Fruit fly (Drosophila melanogaster): Measurements from ENCODE around the gene NijA.

The NijA gene

dm6 chr3L:10738347-10739108 is 41.9 kb upstream of the NijA start:
- TF ChIP-seq CG13296 (GFP tag; optimal IDR thresholded peaks at IDR 0.05) (peak; percentile 91), E2f2 (GFP tag; IDR thresholded peaks at IDR 0.05) (peak; percentile 52; the same call in 1 of the 2 replicates), klu (GFP tag; IDR thresholded peaks at IDR 0.05) (peak; percentile 76; the same call in 1 of the 2 replicates), CG1647 (GFP tag; optimal IDR thresholded peaks at IDR 0.05) (no peak), nom (GFP tag; optimal IDR thresholded peaks at IDR 0.05) (peak; percentile 50), Nf-YC (tag; optimal IDR thresholded peaks at IDR 0.05) (peak; percentile 79), CG18476 (GFP tag; optimal IDR thresholded peaks at IDR 0.05) (no peak), ken (GFP tag; IDR thresholded peaks at IDR 0.05) (peak; percentile 40; the same call in 2 of the 3 replicates), kni (GFP tag; optimal IDR thresholded peaks at IDR 0.05) (peak; percentile 6), CG9727 (GFP tag; optimal IDR thresholded peaks at IDR 0.05) (peak; percentile 91), trem (tag; optimal IDR thresholded peaks at IDR 0.05) (peak; percentile 74), CG6683 (GFP tag; optimal IDR thresholded peaks at IDR 0.05) (peak; percentile 88), Abd-B (GFP tag; optimal IDR thresholded peaks at IDR 0.05) (peak; percentile 85), Eip74EF (GFP tag; optimal IDR thresholded peaks at IDR 0.05) (peak in 1 of 2 experiments; percentile 70), CG13424 (tag; optimal IDR thresholded peaks at IDR 0.05) (peak; percentile 89), CG31441 (GFP tag; IDR thresholded peaks at IDR 0.05) (peak; percentile 81), mirr (GFP tag; optimal IDR thresholded peaks at IDR 0.05) (peak; percentile 93), CG12769 (tag; optimal IDR thresholded peaks at IDR 0.05) (peak; percentile 68), CG2875 (GFP tag; optimal IDR thresholded peaks at IDR 0.05) (peak; percentile 57), gfzf (GFP tag; optimal IDR thresholded peaks at IDR 0.05) (no peak), Dll (GFP tag; IDR thresholded peaks at IDR 0.05; ENCODE audit: partially characterized antibody) (no peak), bowl (GFP tag; IDR thresholded peaks at IDR 0.05) (no peak), CG3847 (GFP tag; IDR thresholded peaks at IDR 0.05) (peak; percentile 83), lola (GFP tag; optimal IDR thresholded peaks at IDR 0.05) (peak in 1 of 3 experiments; percentile 75), Adf1 (GFP tag; IDR thresholded peaks at IDR 0.05) (peak; percentile 87), knrl (GFP tag; IDR thresholded peaks at IDR 0.05; ENCODE audit: partially characterized antibody) (no peak), cwo (GFP tag; optimal IDR thresholded peaks at IDR 0.05) (peak; percentile 88), gsb (GFP tag; IDR thresholded peaks at IDR 0.05) (peak; percentile 64), nerfin-1 (tag; optimal IDR thresholded peaks at IDR 0.05) (peak; percentile 61), zen2 (GFP tag; IDR thresholded peaks at IDR 0.05; ENCODE audit: partially characterized antibody) (no peak), CG1024 (GFP tag; IDR thresholded peaks at IDR 0.05) (peak; percentile 8; the same call in 1 of the 2 replicates), cg (GFP tag; optimal IDR thresholded peaks at IDR 0.05) (peak; percentile 77), zf30C (GFP tag; optimal IDR thresholded peaks at IDR 0.05) (peak; percentile 59), mam (GFP tag; optimal IDR thresholded peaks at IDR 0.05) (peak; percentile 35), CG18764 (GFP tag; optimal IDR thresholded peaks at IDR 0.05) (peak; percentile 63), D19A (tag; optimal IDR thresholded peaks at IDR 0.05) (peak; percentile 87), dysf (GFP tag; IDR thresholded peaks at IDR 0.05) (peak; percentile 90), CG5180 (GFP tag; optimal IDR thresholded peaks at IDR 0.05) (peak; percentile 94), Hey (tag; optimal IDR thresholded peaks at IDR 0.05) (no peak), B-H2 (GFP tag; optimal IDR thresholded peaks at IDR 0.05) (peak; percentile 34), gem (tag; optimal IDR thresholded peaks at IDR 0.05) (peak; percentile 93), Gug (GFP tag; IDR thresholded peaks at IDR 0.05) (peak; percentile 49; the same call in 3 of the 4 replicates), ato (GFP tag; IDR thresholded peaks at IDR 0.05; ENCODE audit: partially characterized antibody) (no peak; the same call in 1 of the 2 replicates), HLH54F (GFP tag; optimal IDR thresholded peaks at IDR 0.05) (no peak), CG12236 (GFP tag; optimal IDR thresholded peaks at IDR 0.05) (no peak), CG17359 (tag; optimal IDR thresholded peaks at IDR 0.05) (peak; percentile 82), CG13287 (GFP tag; IDR thresholded peaks at IDR 0.05; ENCODE audit: partially characterized antibody) (no peak; the same call in 1 of the 2 replicates)
